Worm (Caenorhabditis elegans): ENCODE measurements around the gene srlf-19.

srlf-19 gene

ce11 chrV:505191-505590 is at the start of gene srlf-19:
TSS of gene srlf-19 (plus strand) at chrV:505491.
- no peak for TF ChIP-seq unc-62 (GFP tag; optimal IDR thresholded peaks at IDR 0.05)

ce11 chrV:457839-458238 is 47.5 kb upstream of the srlf-19 start:
- TF ChIP-seq unc-62 (GFP tag; optimal IDR thresholded peaks at IDR 0.05): no peak

ce11 chrV:459464-459863 is 45.8 kb upstream of the srlf-19 start, which contains the start of gene nhr-203:
TSS of gene nhr-203 (plus strand) at chrV:459795.
- no peak for TF ChIP-seq unc-62 (GFP tag; optimal IDR thresholded peaks at IDR 0.05)

ce11 chrV:462263-462662 is 43.0 kb upstream of the srlf-19 start, which contains the start of gene nhr-202:
TSS of gene nhr-202 (plus strand) at chrV:462588.
- no peak for TF ChIP-seq unc-62 (GFP tag; optimal IDR thresholded peaks at IDR 0.05)

- no peak for TF ChIP-seq unc-62 (GFP tag; optimal IDR thresholded peaks at IDR 0.05)
Measured at ce11 chrV:464800-465199, 40.5 kb upstream of the srlf-19 start, which contains the start of gene nhr-201. TSS of gene nhr-201 (plus strand) at chrV:464828.

- TF ChIP-seq unc-62 (GFP tag; optimal IDR thresholded peaks at IDR 0.05): no peak
Measured at ce11 chrV:465355-465754, 39.9 kb upstream of the srlf-19 start.

- no peak for TF ChIP-seq unc-62 (GFP tag; optimal IDR thresholded peaks at IDR 0.05)
Measured at ce11 chrV:467507-467906, 37.8 kb upstream of the srlf-19 start.

ce11 chrV:468460-468859 is 36.8 kb upstream of the srlf-19 start, which contains the start of gene srbc-57:
TSS of gene srbc-57 (minus strand) at chrV:468560.
- TF ChIP-seq unc-62 (GFP tag; optimal IDR thresholded peaks at IDR 0.05): no peak

ce11 chrV:472589-472988 is 32.7 kb upstream of the srlf-19 start, which contains the start of gene srt-31:
TSS of gene srt-31 (plus strand) at chrV:472889.
- TF ChIP-seq unc-62 (GFP tag; optimal IDR thresholded peaks at IDR 0.05): no peak

- TF ChIP-seq unc-62 (GFP tag; optimal IDR thresholded peaks at IDR 0.05): no peak
Measured at ce11 chrV:474516-474915, 30.8 kb upstream of the srlf-19 start, which contains the start of gene nhr-99. TSS of gene nhr-99 (plus strand) at chrV:474778.

- TF ChIP-seq unc-62 (GFP tag; optimal IDR thresholded peaks at IDR 0.05): no peak
Measured at ce11 chrV:477664-478212, 27.6 kb upstream of the srlf-19 start, which contains the start of gene nhr-55. TSS of gene nhr-55 (plus strand) at chrV:478162.

ce11 chrV:479046-479445 is 26.2 kb upstream of the srlf-19 start:
- TF ChIP-seq unc-62 (GFP tag; optimal IDR thresholded peaks at IDR 0.05): no peak

- TF ChIP-seq unc-62 (GFP tag; optimal IDR thresholded peaks at IDR 0.05): no peak
Measured at ce11 chrV:482860-483259, 22.4 kb upstream of the srlf-19 start.

- TF ChIP-seq unc-62 (GFP tag; optimal IDR thresholded peaks at IDR 0.05): no peak
Measured at ce11 chrV:483289-483795, 21.9 kb upstream of the srlf-19 start, which contains the start of gene nhr-130. TSS of gene nhr-130 (minus strand) at chrV:483339.

ce11 chrV:484285-484890 is 20.9 kb upstream of the srlf-19 start, which contains the start of gene nhr-212:
TSS of gene nhr-212 (plus strand) at chrV:484857.
- no peak for TF ChIP-seq unc-62 (GFP tag; optimal IDR thresholded peaks at IDR 0.05)

ce11 chrV:486684-487083 is 18.6 kb upstream of the srlf-19 start, which contains the start of gene nhr-211:
TSS of gene nhr-211 (plus strand) at chrV:486984.
- no peak for TF ChIP-seq unc-62 (GFP tag; optimal IDR thresholded peaks at IDR 0.05)

- TF ChIP-seq unc-62 (GFP tag; optimal IDR thresholded peaks at IDR 0.05): no peak
Measured at ce11 chrV:487980-488379, 17.3 kb upstream of the srlf-19 start.

Data from whole organism, dauer.